Fruit fly (Drosophila melanogaster) whole organism, embryonic: ENCODE measurements around the gene mRpL27.

Experiments used
- Atf-2 ChIP-seq: fragments of 200-800 bp; sonication (Bioruptor generic); optimal IDR thresholded peaks from 2 replicates; lab custom pipeline; 2016; ENCODE audit warnings: missing biosample characterization, missing genetic modification characterization
- B-H2 ChIP-seq: fragments of 200-800 bp; sonication (Bioruptor generic); optimal IDR thresholded peaks from 2 replicates; lab custom pipeline; 2018; ENCODE audit warnings: missing biosample characterization, mild to moderate bottlenecking, missing genetic modification characterization
- CG12155 ChIP-seq: fragments of 200-800 bp; sonication (Bioruptor generic); optimal IDR thresholded peaks from 3 replicates; lab custom pipeline; 2016; ENCODE audit warnings: missing biosample characterization, missing genetic modification characterization
- CG12219 ChIP-seq: fragments of 200-800 bp; sonication (Bioruptor generic); optimal IDR thresholded peaks from 3 replicates; lab custom pipeline; 2018; ENCODE audit warnings: missing biosample characterization, mild to moderate bottlenecking, missing genetic modification characterization
- CG12391 ChIP-seq: fragments of 200-800 bp; sonication (Bioruptor generic); optimal IDR thresholded peaks from 3 replicates; lab custom pipeline; 2018; ENCODE audit warnings: missing biosample characterization, mild to moderate bottlenecking, missing genetic modification characterization, moderate library complexity
- CG12659 ChIP-seq: fragments of 200-800 bp; sonication (Bioruptor generic); optimal IDR thresholded peaks from 3 replicates; lab custom pipeline; 2017; ENCODE audit warnings: mild to moderate bottlenecking, missing biosample characterization, missing genetic modification reagents, missing genetic modification characterization
- CG13775 ChIP-seq: fragments of 200-800 bp; sonication (Bioruptor generic); optimal IDR thresholded peaks from 3 replicates; lab custom pipeline; 2017; ENCODE audit warnings: missing biosample characterization, mild to moderate bottlenecking, missing genetic modification characterization
- CG13894 ChIP-seq: fragments of 200-800 bp; sonication (Bioruptor generic); optimal IDR thresholded peaks from 3 replicates; lab custom pipeline; 2018; ENCODE audit warnings: missing biosample characterization, mild to moderate bottlenecking, missing genetic modification characterization, moderate library complexity
- CG14441 ChIP-seq: fragments of 200-800 bp; sonication (Bioruptor generic); IDR thresholded peaks from 2 replicates; pipeline ENCODE4 v1.3.6; 2022; ENCODE audit warnings: missing biosample characterization, missing genetic modification characterization
- CG17829 ChIP-seq: fragments of 200-800 bp; optimal IDR thresholded peaks from 2 replicates; lab custom pipeline; 2019; ENCODE audit warnings: missing biosample characterization, mild to moderate bottlenecking, missing genetic modification characterization, moderate library complexity
- CG1832 ChIP-seq: fragments of 200-800 bp; sonication (Bioruptor generic); optimal IDR thresholded peaks from 2 replicates; lab custom pipeline; 2017; ENCODE audit warnings: missing biosample characterization, mild to moderate bottlenecking, missing genetic modification characterization, inconsistent platforms
- CG2678 ChIP-seq: fragments of 200-800 bp; sonication (Bioruptor generic); optimal IDR thresholded peaks from 3 replicates; lab custom pipeline; 2019; ENCODE audit warnings: missing biosample characterization, mild to moderate bottlenecking, missing genetic modification characterization, moderate library complexity
- CG32532 ChIP-seq: fragments of 200-800 bp; sonication (Bioruptor generic); IDR thresholded peaks from 2 replicates; pipeline ENCODE4 v1.3.6; 2022; ENCODE audit warnings: missing biosample characterization, missing genetic modification characterization
- CG34422 ChIP-seq: fragments of 200-800 bp; sonication (Bioruptor generic); IDR thresholded peaks from 3 replicates; pipeline ENCODE4 v1.3.6; 2022; ENCODE audit warnings: missing biosample characterization, missing genetic modification characterization
- CG4730 ChIP-seq: fragments of 200-800 bp; sonication (Bioruptor generic); IDR thresholded peaks from 2 replicates; pipeline ENCODE4 v1.3.6; 2022; ENCODE audit warnings: missing biosample characterization, missing genetic modification characterization
- CG6272 ChIP-seq: fragments of 200-800 bp; sonication (Bioruptor generic); IDR thresholded peaks from 2 replicates; pipeline ENCODE4 v1.3.6; 2022; ENCODE audit warnings: missing biosample characterization, missing genetic modification characterization
- CG6654 ChIP-seq: fragments of 200-800 bp; sonication (Bioruptor generic); optimal IDR thresholded peaks from 2 replicates; lab custom pipeline; 2017; ENCODE audit warnings: missing biosample characterization, mild to moderate bottlenecking, missing genetic modification characterization
- CG7372 ChIP-seq: fragments of 200-800 bp; sonication (Bioruptor generic); IDR thresholded peaks from 2 replicates; pipeline ENCODE4 v1.3.6; 2022; ENCODE audit warnings: missing biosample characterization, missing genetic modification characterization
- CG9437 ChIP-seq: fragments of 200-800 bp; sonication (Bioruptor generic); optimal IDR thresholded peaks from 2 replicates; lab custom pipeline; 2018; ENCODE audit warnings: missing biosample characterization, mild to moderate bottlenecking, missing genetic modification characterization
- CG9797 ChIP-seq: fragments of 200-800 bp; sonication (Bioruptor generic); optimal IDR thresholded peaks from 3 replicates; lab custom pipeline; 2018; ENCODE audit warnings: missing biosample characterization, mild to moderate bottlenecking, missing genetic modification characterization
- Drgx ChIP-seq: fragments of 200-800 bp; sonication (Bioruptor generic); IDR thresholded peaks from 2 replicates; pipeline ENCODE4 v1.3.6; 2022; ENCODE audit warnings: missing biosample characterization, missing genetic modification characterization
- Ets97D ChIP-seq: fragments of 200-800 bp; sonication (Bioruptor generic); optimal IDR thresholded peaks from 3 replicates; lab custom pipeline; 2016; ENCODE audit warnings: missing biosample characterization, missing genetic modification characterization
- Fer1 ChIP-seq: fragments of 200-800 bp; sonication (Bioruptor generic); optimal IDR thresholded peaks from 2 replicates; lab custom pipeline; 2017; ENCODE audit warnings: missing biosample characterization, mild to moderate bottlenecking, missing genetic modification characterization
- Hand ChIP-seq: fragments of 200-800 bp; sonication (Bioruptor generic); optimal IDR thresholded peaks from 2 replicates; lab custom pipeline; 2017; ENCODE audit warnings: mild to moderate bottlenecking, missing biosample characterization, missing genetic modification reagents, missing genetic modification characterization
- Hmr ChIP-seq: fragments of 200-800 bp; sonication (Bioruptor generic); optimal IDR thresholded peaks from 3 replicates; lab custom pipeline; 2017; ENCODE audit warnings: mild to moderate bottlenecking, missing biosample characterization, missing genetic modification reagents, missing genetic modification characterization
- Hr78 ChIP-seq, 2 experiments: fragments of 200-800 bp in 1 of 2; fragments of >200 bp in 1 of 2; sonication (Bioruptor generic) in 1 of 2; optimal IDR thresholded peaks; 2 replicates each; lab custom pipeline; 2017 to 2019; ENCODE audit warnings: missing biosample characterization in 2 of 2, missing genetic modification characterization in 2 of 2, mild to moderate bottlenecking in 1 of 2, moderate library complexity in 1 of 2
- MESR4 ChIP-seq: fragments of 200-800 bp; sonication (Bioruptor generic); optimal IDR thresholded peaks from 2 replicates; lab custom pipeline; 2018; ENCODE audit warnings: missing biosample characterization, mild to moderate bottlenecking, missing genetic modification characterization, moderate library complexity
- Optix ChIP-seq: fragments of 200-800 bp; sonication (Bioruptor generic); IDR thresholded peaks from 3 replicates; pipeline ENCODE4 v1.3.6; 2022; ENCODE audit warnings: missing biosample characterization, missing genetic modification characterization
- PHDP ChIP-seq: fragments of 200-800 bp; sonication (Bioruptor generic); optimal IDR thresholded peaks from 3 replicates; lab custom pipeline; 2018; ENCODE audit warnings: missing biosample characterization, mild to moderate bottlenecking, missing genetic modification characterization, moderate library complexity
- Pdp1 ChIP-seq, 2 experiments: fragments of 200-800 bp; sonication (Bioruptor generic); optimal IDR thresholded peaks; 3 replicates each; lab custom pipeline; 2016; ENCODE audit warnings: missing biosample characterization in 2 of 2, missing genetic modification characterization in 2 of 2, mild to moderate bottlenecking in 1 of 2, moderate library complexity in 1 of 2
- Ravus ChIP-seq: fragments of 200-800 bp; sonication (Bioruptor generic); IDR thresholded peaks from 2 replicates; pipeline ENCODE4 v1.3.6; 2022; ENCODE audit warnings: missing biosample characterization, missing genetic modification characterization
- Taf1 ChIP-seq: fragments of 200-800 bp; sonication (Bioruptor generic); IDR thresholded peaks from 2 replicates; pipeline ENCODE4 v1.3.6; 2022; ENCODE audit warnings: missing biosample characterization, missing genetic modification characterization
- ab ChIP-seq: fragments of 200-800 bp; sonication (Bioruptor generic); optimal IDR thresholded peaks from 2 replicates; lab custom pipeline; 2016; ENCODE audit warnings: missing biosample characterization, missing genetic modification characterization
- eve ChIP-seq, 2 experiments: fragments of >200 bp; optimal IDR thresholded peaks; 2 replicates each; lab custom pipeline; 2017; ENCODE audit warnings: missing biosample characterization in 2 of 2, missing genetic modification characterization in 2 of 2
- exex ChIP-seq: fragments of 200-800 bp; sonication (Bioruptor generic); optimal IDR thresholded peaks from 4 replicates; lab custom pipeline; 2018; ENCODE audit warnings: missing biosample characterization, mild to moderate bottlenecking, missing genetic modification characterization, moderate library complexity
- fd3F ChIP-seq: fragments of 200-800 bp; sonication (Bioruptor generic); optimal IDR thresholded peaks from 2 replicates; lab custom pipeline; 2018; ENCODE audit warnings: missing biosample characterization, mild to moderate bottlenecking, missing genetic modification characterization, moderate library complexity
- gem ChIP-seq: fragments of 200-800 bp; sonication (Bioruptor generic); optimal IDR thresholded peaks from 2 replicates; lab custom pipeline; 2019; ENCODE audit warnings: missing biosample characterization, mild to moderate bottlenecking, missing genetic modification characterization, moderate library complexity
- h ChIP-seq: fragments of >200 bp; optimal IDR thresholded peaks from 2 replicates; lab custom pipeline; 2017
- her ChIP-seq: fragments of 200-800 bp; sonication (Bioruptor generic); optimal IDR thresholded peaks from 2 replicates; lab custom pipeline; 2016; ENCODE audit warnings: missing biosample characterization, missing genetic modification characterization
- mam ChIP-seq: fragments of 200-800 bp; sonication (Bioruptor generic); optimal IDR thresholded peaks from 3 replicates; lab custom pipeline; 2016; ENCODE audit warnings: missing biosample characterization, missing genetic modification characterization
- nerfin-1 ChIP-seq: fragments of 200-800 bp; sonication (Bioruptor generic); optimal IDR thresholded peaks from 3 replicates; lab custom pipeline; 2019; ENCODE audit warnings: missing biosample characterization, mild to moderate bottlenecking, missing genetic modification characterization, moderate library complexity
- pum ChIP-seq: fragments of 200-800 bp; sonication (Bioruptor generic); optimal IDR thresholded peaks from 2 replicates; lab custom pipeline; 2016; ENCODE audit warnings: missing biosample characterization, missing genetic modification characterization
- row ChIP-seq: fragments of 200-800 bp; sonication (Bioruptor generic); IDR thresholded peaks from 3 replicates; pipeline ENCODE4 v1.3.6; 2022; ENCODE audit warnings: missing biosample characterization, missing genetic modification characterization
- sc ChIP-seq, 3 experiments: fragments of >200 bp in 2 of 3; fragments of 200-800 bp in 1 of 3; sonication (Bioruptor generic) in 1 of 3; optimal IDR thresholded peaks; 2 replicates in 2 of 3; 3 replicates in 1 of 3; lab custom pipeline; 2017; ENCODE audit warnings: mild to moderate bottlenecking in 1 of 3, missing biosample characterization in 1 of 3, missing genetic modification characterization in 1 of 3, missing genetic modification reagents in 1 of 3
- sd ChIP-seq: fragments of 200-800 bp; sonication (Bioruptor generic); optimal IDR thresholded peaks from 3 replicates; lab custom pipeline; 2018; ENCODE audit warnings: missing biosample characterization, mild to moderate bottlenecking, missing genetic modification characterization, moderate library complexity
- slbo ChIP-seq: fragments of 200-800 bp; sonication (Bioruptor generic); IDR thresholded peaks from 2 replicates; pipeline ENCODE4 v1.3.6; 2022; ENCODE audit warnings: missing biosample characterization, missing genetic modification characterization
- slou ChIP-seq: fragments of 200-800 bp; sonication (Bioruptor generic); optimal IDR thresholded peaks from 3 replicates; lab custom pipeline; 2016; ENCODE audit warnings: missing biosample characterization, missing genetic modification characterization
- stc ChIP-seq: fragments of 200-800 bp; sonication (Bioruptor generic); IDR thresholded peaks from 2 replicates; pipeline ENCODE4 v1.3.6; 2022; ENCODE audit warnings: missing biosample characterization, missing genetic modification characterization
- tap ChIP-seq: fragments of 200-800 bp; optimal IDR thresholded peaks from 3 replicates; lab custom pipeline; 2019; ENCODE audit warnings: missing biosample characterization, mild to moderate bottlenecking, missing genetic modification characterization, moderate library complexity
- tna ChIP-seq: fragments of 200-800 bp; sonication (Bioruptor generic); IDR thresholded peaks from 2 replicates; pipeline ENCODE4 v1.3.6; 2022; ENCODE audit warnings: missing biosample characterization, missing genetic modification characterization; ENCODE audit not compliant: partially characterized antibody

Gene mRpL27

DNA sequence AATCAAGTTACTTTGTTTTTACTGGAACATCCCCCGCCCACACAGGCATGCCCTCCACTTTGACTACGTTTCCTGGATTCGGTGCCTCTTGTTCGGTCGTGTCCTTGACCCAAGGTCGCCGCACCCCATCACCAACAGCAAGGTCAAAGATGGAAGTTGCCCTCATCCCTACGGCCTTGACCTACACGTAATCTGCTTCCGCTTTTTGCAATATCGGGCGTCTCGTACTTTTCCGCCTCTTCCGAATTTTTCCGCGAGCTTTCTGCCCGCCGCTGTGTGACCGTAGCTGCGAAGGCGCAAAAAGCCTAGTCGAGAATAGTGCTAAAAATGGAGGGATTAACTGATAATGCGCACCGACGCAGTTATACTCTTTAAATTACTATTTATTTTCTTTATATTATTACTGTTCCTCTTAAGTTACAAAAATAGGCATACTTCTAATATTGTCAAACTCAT is 2.9 kb downstream of the mRpL27 start, which contains the start of gene Gs1l:
Gs1l (minus strand) TSS at position 269 of the 456 bp plus-strand sequence.
- TF ChIP-seq h (no peak), row (GFP tag; lab: Robert Waterston, UW) (peak; percentile 93), eve (GFP tag; optimal IDR thresholded peaks at IDR 0.05; lab: Kevin White, UChicago) (no peak), CG9797 (GFP tag; lab: Kevin White, UChicago) (peak; percentile 46), CG12219 (no peak), tap (tag; lab: Kevin White, UChicago) (no peak), CG7372 (GFP tag; lab: Robert Waterston, UW) (no peak), CG12659 (GFP tag; lab: Kevin White, UChicago) (peak; percentile 40), CG13894 (peak; percentile 54), Atf-2 (GFP tag; lab: Kevin White, UChicago) (no peak), Ets97D (GFP tag; lab: Kevin White, UChicago) (peak; percentile 5), ab (GFP tag; lab: Kevin White, UChicago) (no peak), CG6272 (GFP tag; lab: Robert Waterston, UW) (no peak), CG34422 (GFP tag; lab: Robert Waterston, UW) (peak; percentile 36; the same call in 1 of the 3 replicates), Hand (GFP tag; lab: Kevin White, UChicago) (no peak), mam (GFP tag; lab: Kevin White, UChicago) (no peak), Hmr (GFP tag; lab: Kevin White, UChicago) (no peak), B-H2 (GFP tag; lab: Kevin White, UChicago) (peak; percentile 66), sc (optimal IDR thresholded peaks at IDR 0.05; lab: Kevin White, UChicago) (no peak), sc (GFP tag; optimal IDR thresholded peaks at IDR 0.05; lab: Kevin White, UChicago) (no peak), sd (tag; lab: Kevin White, UChicago) (peak; percentile 56), CG2678 (tag; lab: Kevin White, UChicago) (peak; percentile 38), exex (tag; lab: Kevin White, UChicago) (no peak), CG17829 (no peak), fd3F (GFP tag; lab: Kevin White, UChicago) (no peak), slou (GFP tag; lab: Kevin White, UChicago) (no peak), CG12155 (GFP tag; lab: Kevin White, UChicago) (no peak), CG14441 (no peak), Optix (GFP tag; lab: Robert Waterston, UW) (no peak), Taf1 (no peak), CG12391 (tag; lab: Kevin White, UChicago) (peak; percentile 22), slbo (peak; percentile 47; the same call in 1 of the 2 replicates), CG13775 (no peak), PHDP (tag; lab: Kevin White, UChicago) (peak; percentile 30), CG9437 (GFP tag; lab: Kevin White, UChicago) (no peak), pum (GFP tag; lab: Kevin White, UChicago) (no peak), Ravus (GFP tag; lab: Robert Waterston, UW) (no peak), her (no peak), Fer1 (GFP tag; lab: Kevin White, UChicago) (peak; percentile 42), Drgx (GFP tag; lab: Robert Waterston, UW) (peak; percentile 54), CG32532 (GFP tag; lab: Robert Waterston, UW) (peak; percentile 33; the same call in 1 of the 2 replicates), CG4730 (GFP tag; lab: Robert Waterston, UW) (no peak), CG1832 (no peak), stc (GFP tag; lab: Robert Waterston, UW) (0 out of 2 replicates have a peak, but pooled peaks have one; percentile 21), gem (tag; lab: Kevin White, UChicago) (peak; percentile 37), Pdp1 (GFP tag; optimal IDR thresholded peaks at IDR 0.05; lab: Kevin White, UChicago) (peak in 1 of 2 experiments; percentile 11), Hr78 (GFP tag; optimal IDR thresholded peaks at IDR 0.05; lab: Kevin White, UChicago) (peak in 1 of 2 experiments; percentile 55), nerfin-1 (tag; lab: Kevin White, UChicago) (no peak), MESR4 (peak; percentile 35), tna (GFP tag; lab: Robert Waterston, UW) (no peak), CG6654 (GFP tag; lab: Kevin White, UChicago) (no peak)
